Fruit fly (Drosophila melanogaster) whole organism, prepupa: Measurements from ENCODE around the gene Vha100-2.

Experiments
- CG1621 ChIP-seq: fragments of 200-800 bp; sonication (Bioruptor generic); optimal IDR thresholded peaks from 3 replicates; lab custom pipeline; 2018; ENCODE audit warnings: missing biosample characterization, mild to moderate bottlenecking, missing genetic modification characterization
- cyc ChIP-seq: fragments of 200-800 bp; sonication (Bioruptor generic); optimal IDR thresholded peaks from 3 replicates; lab custom pipeline; 2016; ENCODE audit warnings: missing biosample characterization, missing genetic modification characterization

dm6 chr3R:18396801-18397604, 2.0 kb downstream of the Vha100-2 start, which contains the start of gene Vti1b:
- TF ChIP-seq CG1621 (tag; lab: Kevin White, UChicago) = peak; percentile 94
- TF ChIP-seq cyc (GFP tag; lab: Kevin White, UChicago) = peak; percentile 98
